Fruit fly (Drosophila melanogaster): Measurements from ENCODE around the gene RecQ4.

The RecQ4 gene

dm6 chr3L:8175818-8176217 is at the start of gene RecQ4:
RecQ4 (minus strand) TSS chr3L:8175978.
- no peak for TF ChIP-seq chm (GFP tag; IDR thresholded peaks at IDR 0.05)
- TF ChIP-seq Ravus (GFP tag; IDR thresholded peaks at IDR 0.05), result no peak
- TF ChIP-seq aop (GFP tag; IDR thresholded peaks at IDR 0.05), result no peak
- TF ChIP-seq cg (GFP tag; optimal IDR thresholded peaks at IDR 0.05), result peak; percentile 47
- no peak for TF ChIP-seq CG7786 (GFP tag; optimal IDR thresholded peaks at IDR 0.05)
- no peak for TF ChIP-seq Scr (GFP tag; IDR thresholded peaks at IDR 0.05; ENCODE audit: partially characterized antibody)
- peak; percentile 17 for TF ChIP-seq CG18011 (GFP tag; optimal IDR thresholded peaks at IDR 0.05)
- 0 out of 4 replicates have a peak, but pooled peaks have one; percentile 37 for TF ChIP-seq chinmo (GFP tag; IDR thresholded peaks at IDR 0.05; ENCODE audit: partially characterized antibody)
- no peak for TF ChIP-seq CG2120 (GFP tag; optimal IDR thresholded peaks at IDR 0.05)
- TF ChIP-seq CG9932 (GFP tag; IDR thresholded peaks at IDR 0.05), result 0 out of 2 replicates have a peak, but pooled peaks have one; percentile 24
- 0 out of 3 replicates have a peak, but pooled peaks have one; percentile 26 for TF ChIP-seq Doc3 (GFP tag; IDR thresholded peaks at IDR 0.05; ENCODE audit: partially characterized antibody)
- no peak for TF ChIP-seq Meics (GFP tag; optimal IDR thresholded peaks at IDR 0.05)
- TF ChIP-seq CG2678 (tag; optimal IDR thresholded peaks at IDR 0.05), result no peak
- peak; percentile 48 for TF ChIP-seq vfl (GFP tag; optimal IDR thresholded peaks at IDR 0.05)
- TF ChIP-seq CG42726 (GFP tag; IDR thresholded peaks at IDR 0.05; ENCODE audit: partially characterized antibody), result peak; percentile 52; the same call in 1 of the 2 replicates
- no peak for TF ChIP-seq CG3407 (GFP tag; optimal IDR thresholded peaks at IDR 0.05)
- TF ChIP-seq Hr78 (GFP tag; optimal IDR thresholded peaks at IDR 0.05), result no peak
- TF ChIP-seq CG14014 (GFP tag; IDR thresholded peaks at IDR 0.05), result 0 out of 2 replicates have a peak, but pooled peaks have one; percentile 19
- peak; percentile 16 for TF ChIP-seq Dad (GFP tag; optimal IDR thresholded peaks at IDR 0.05)
- peak; percentile 77 for TF ChIP-seq stwl (tag; optimal IDR thresholded peaks at IDR 0.05)
- TF ChIP-seq CG9797 (GFP tag; optimal IDR thresholded peaks at IDR 0.05), result peak; percentile 34
- TF ChIP-seq zen2 (GFP tag; IDR thresholded peaks at IDR 0.05; ENCODE audit: partially characterized antibody), result no peak
- no peak for TF ChIP-seq CG6175 (GFP tag; IDR thresholded peaks at IDR 0.05)
- TF ChIP-seq CG10147 (GFP tag; optimal IDR thresholded peaks at IDR 0.05), result no peak
- TF ChIP-seq yki (optimal IDR thresholded peaks at IDR 0.05), result no peak
- peak; percentile 90 for TF ChIP-seq row (GFP tag; IDR thresholded peaks at IDR 0.05)
- no peak for TF ChIP-seq CG18764 (GFP tag; optimal IDR thresholded peaks at IDR 0.05)
- TF ChIP-seq Ets97D (GFP tag; optimal IDR thresholded peaks at IDR 0.05), result peak; percentile 70
- TF ChIP-seq corto (GFP tag; optimal IDR thresholded peaks at IDR 0.05), result no peak
- TF ChIP-seq CG10431 (GFP tag; optimal IDR thresholded peaks at IDR 0.05), result no peak
- TF ChIP-seq bowl (GFP tag; IDR thresholded peaks at IDR 0.05), result no peak
- TF ChIP-seq Elba2 (GFP tag; optimal IDR thresholded peaks at IDR 0.05), result peak; percentile 14
- no peak for TF ChIP-seq Dek (tag; optimal IDR thresholded peaks at IDR 0.05)
- TF ChIP-seq nau (GFP tag; optimal IDR thresholded peaks at IDR 0.05), result no peak
- peak; percentile 19 to 80 for TF ChIP-seq crp (GFP tag; optimal IDR thresholded peaks at IDR 0.05)
- TF ChIP-seq dmrt11E (tag; optimal IDR thresholded peaks at IDR 0.05), result no peak
- TF ChIP-seq dmrt99B (tag; optimal IDR thresholded peaks at IDR 0.05), result no peak
- peak; percentile 62 for TF ChIP-seq CG15514 (GFP tag; optimal IDR thresholded peaks at IDR 0.05)
- TF ChIP-seq CG14710 (tag; optimal IDR thresholded peaks at IDR 0.05), result peak; percentile 32
- peak; percentile 81 for TF ChIP-seq pzg (GFP tag; optimal IDR thresholded peaks at IDR 0.05)
- TF ChIP-seq tin (GFP tag; optimal IDR thresholded peaks at IDR 0.05), result peak; percentile 25
- no peak for TF ChIP-seq fd64A (GFP tag; optimal IDR thresholded peaks at IDR 0.05)
- no peak for TF ChIP-seq H2.0 (GFP tag; IDR thresholded peaks at IDR 0.05)
- TF ChIP-seq MBD-R2 (GFP tag; IDR thresholded peaks at IDR 0.05), result peak; percentile 78
- TF ChIP-seq MESR4 (GFP tag; optimal IDR thresholded peaks at IDR 0.05), result peak; percentile 4
- TF ChIP-seq gfzf (GFP tag; optimal IDR thresholded peaks at IDR 0.05), result peak; percentile 44
- TF ChIP-seq lola (GFP tag; optimal IDR thresholded peaks at IDR 0.05), result no peak
- no peak for TF ChIP-seq Hmx (GFP tag; optimal IDR thresholded peaks at IDR 0.05)
- peak; percentile 42 for TF ChIP-seq nmo (GFP tag; optimal IDR thresholded peaks at IDR 0.05)
